Fruit fly (Drosophila melanogaster): ENCODE data around the gene CG12171.

The CG12171 gene

dm6 chr3R:5668928-5669739 is 35.7 kb downstream of the CG12171 start, which contains the start of the genes Xe7 and Atg17 (continued):
- TF ChIP-seq Gug (GFP tag; IDR thresholded peaks at IDR 0.05) (peak; percentile 94), dac (GFP tag; optimal IDR thresholded peaks at IDR 0.05) (peak; percentile 88), acj6 (GFP tag; optimal IDR thresholded peaks at IDR 0.05) (peak; percentile 94), CG3919 (GFP tag; optimal IDR thresholded peaks at IDR 0.05) (peak; percentile 92), achi (GFP tag; optimal IDR thresholded peaks at IDR 0.05) (peak; percentile 92), dsx (GFP tag; optimal IDR thresholded peaks at IDR 0.05; ENCODE audit: poor library complexity, severe bottlenecking) (peak; percentile 77), Met (GFP tag; optimal IDR thresholded peaks at IDR 0.05) (peak; percentile 90), Hr39 (GFP tag; optimal IDR thresholded peaks at IDR 0.05) (peak; percentile 95), CG11902 (GFP tag; optimal IDR thresholded peaks at IDR 0.05) (peak; percentile 94), CG10631 (GFP tag; optimal IDR thresholded peaks at IDR 0.05) (peak; percentile 97)

- peak; percentile 35 for TF ChIP-seq fkh (GFP tag; optimal IDR thresholded peaks at IDR 0.05)
- peak; percentile 13 for TF ChIP-seq Eip78C (GFP tag)
- no peak for TF ChIP-seq eg (GFP tag; IDR thresholded peaks at IDR 0.05)
- no peak for TF ChIP-seq esn (GFP tag; optimal IDR thresholded peaks at IDR 0.05)
Measured at dm6 chr3R:5669740-5670659, 36.6 kb downstream of the CG12171 start.

dm6 chr3R:5670660-5671264 is 37.3 kb downstream of the CG12171 start:
- TF ChIP-seq Eip75B (GFP tag; optimal IDR thresholded peaks at IDR 0.05) (peak; percentile 20), Eip78C (GFP tag) (peak; percentile 63), fd85E (GFP tag; optimal IDR thresholded peaks at IDR 0.05) (no peak), CG4318 (GFP tag; optimal IDR thresholded peaks at IDR 0.05) (no peak), CG8632 (GFP tag; optimal IDR thresholded peaks at IDR 0.05) (no peak), CG16779 (tag; optimal IDR thresholded peaks at IDR 0.05) (peak; percentile 25), acj6 (GFP tag; optimal IDR thresholded peaks at IDR 0.05) (no peak), salr (GFP tag; optimal IDR thresholded peaks at IDR 0.05) (no peak), Eip93F (GFP tag; optimal IDR thresholded peaks at IDR 0.05) (no peak), esn (GFP tag; optimal IDR thresholded peaks at IDR 0.05) (peak; percentile 41), pdm3 (GFP tag; optimal IDR thresholded peaks at IDR 0.05) (peak; percentile 11), CG3919 (GFP tag; optimal IDR thresholded peaks at IDR 0.05) (peak; percentile 1), CG6792 (GFP tag; optimal IDR thresholded peaks at IDR 0.05) (no peak), CG32006 (GFP tag; optimal IDR thresholded peaks at IDR 0.05) (peak; percentile 3), eg (GFP tag; IDR thresholded peaks at IDR 0.05) (no peak), spab (GFP tag; optimal IDR thresholded peaks at IDR 0.05) (peak; percentile 7), svp (GFP tag) (no peak), Lpt (GFP tag; optimal IDR thresholded peaks at IDR 0.05) (no peak), CG10631 (GFP tag; optimal IDR thresholded peaks at IDR 0.05) (no peak), Ets21C (GFP tag; optimal IDR thresholded peaks at IDR 0.05) (no peak), CG8119 (GFP tag; IDR thresholded peaks at IDR 0.05) (no peak), CG15336 (GFP tag; IDR thresholded peaks at IDR 0.05) (no peak), Blimp-1 (GFP tag; optimal IDR thresholded peaks at IDR 0.05) (no peak), CG31627 (GFP tag; optimal IDR thresholded peaks at IDR 0.05) (peak; percentile 2), dac (GFP tag; optimal IDR thresholded peaks at IDR 0.05) (no peak), net (GFP tag; optimal IDR thresholded peaks at IDR 0.05) (no peak), CG6163 (GFP tag; IDR thresholded peaks at IDR 0.05) (peak; percentile 50; the same call in 2 of the 3 replicates), CG10669 (GFP tag; optimal IDR thresholded peaks at IDR 0.05) (peak; percentile 12), CG11294 (GFP tag; IDR thresholded peaks at IDR 0.05) (no peak), Hr4 (GFP tag; optimal IDR thresholded peaks at IDR 0.05) (peak; percentile 30), CG6276 (GFP tag; optimal IDR thresholded peaks at IDR 0.05) (no peak), Met (GFP tag; optimal IDR thresholded peaks at IDR 0.05) (no peak), fkh (GFP tag; optimal IDR thresholded peaks at IDR 0.05) (peak; percentile 27), Hr39 (GFP tag; optimal IDR thresholded peaks at IDR 0.05) (no peak), CG11902 (GFP tag; optimal IDR thresholded peaks at IDR 0.05) (no peak), Sox15 (GFP tag; optimal IDR thresholded peaks at IDR 0.05) (no peak), CG6854 (GFP tag; optimal IDR thresholded peaks at IDR 0.05) (no peak), vri (GFP tag; optimal IDR thresholded peaks at IDR 0.05) (peak; percentile 13), CG11762 (GFP tag; optimal IDR thresholded peaks at IDR 0.05; ENCODE audit: insufficient read depth) (no peak)

Measured in whole organism, prepupa.